Worm (Caenorhabditis elegans) whole organism, L4 larva: Measurements from ENCODE around the gene F54D12.10.

Experiments
- F26F4.8 ChIP-seq: fragments of 200-800 bp; sonication (Bioruptor generic); conservative IDR thresholded peaks from 2 replicates; pipeline ENCODE4 v1.3.6; 2022; ENCODE audit warnings: missing genetic modification characterization, missing compliant biosample characterization
- ces-1 ChIP-seq: fragments of 150-350 bp; sonication (generic microtip); optimal IDR thresholded peaks from 4 replicates; lab custom pipeline; 2014; ENCODE audit warnings: missing biosample characterization, missing genetic modification reagents, missing genetic modification characterization
- duxl-1 ChIP-seq: sonication (generic microtip); optimal IDR thresholded peaks from 2 replicates; lab custom pipeline; 2016; ENCODE audit warnings: mild to moderate bottlenecking, missing genetic modification characterization, moderate library complexity, missing compliant biosample characterization; ENCODE audit not compliant: poor library complexity
- egl-27 ChIP-seq: sonication (generic microtip); optimal IDR thresholded peaks from 3 replicates; lab custom pipeline; 2017; ENCODE audit warnings: missing biosample characterization, missing genetic modification reagents, missing genetic modification characterization
- lim-7 ChIP-seq: fragments of 200-800 bp; sonication (Bioruptor generic); IDR thresholded peaks from 2 replicates; pipeline ENCODE4 v1.3.6; 2022; ENCODE audit warnings: missing genetic modification characterization, missing compliant biosample characterization
- lin-13 ChIP-seq: fragments of 150-350 bp; optimal IDR thresholded peaks from 2 replicates; lab custom pipeline; 2014; ENCODE audit warnings: missing biosample characterization, missing genetic modification reagents, missing genetic modification characterization
- lir-3 ChIP-seq: sonication (generic microtip); optimal IDR thresholded peaks from 2 replicates; lab custom pipeline; 2016; ENCODE audit warnings: mild to moderate bottlenecking, missing genetic modification characterization, missing compliant biosample characterization
- mdt-29 ChIP-seq: fragments of 200-800 bp; sonication (Bioruptor generic); IDR thresholded peaks from 2 replicates; pipeline ENCODE4 v1.3.6; 2022; ENCODE audit warnings: missing genetic modification reagents, missing genetic modification characterization, missing compliant biosample characterization
- nhr-11 ChIP-seq: fragments of 150-350 bp; optimal IDR thresholded peaks from 2 replicates; lab custom pipeline; 2014; ENCODE audit warnings: missing biosample characterization, missing genetic modification characterization
- nhr-25 ChIP-seq: sonication (generic microtip); optimal IDR thresholded peaks from 2 replicates; lab custom pipeline; 2017; ENCODE audit warnings: missing genetic modification characterization, mild to moderate bottlenecking, missing compliant biosample characterization, antibody characterized with exemption, moderate library complexity, borderline replicate concordance; ENCODE audit not compliant: insufficient read depth
- nhr-28 ChIP-seq: fragments of 150-350 bp; optimal IDR thresholded peaks from 2 replicates; lab custom pipeline; 2014; ENCODE audit warnings: missing biosample characterization, missing genetic modification characterization
- nhr-41 ChIP-seq: fragments of 200-800 bp; sonication (Bioruptor generic); IDR thresholded peaks from 2 replicates; pipeline ENCODE4 v1.3.6; 2022; ENCODE audit warnings: missing genetic modification reagents, missing genetic modification characterization, missing compliant biosample characterization
- pha-4 ChIP-seq, 2 experiments: fragments of 150-350 bp in 1 of 2; fragments of 200-800 bp in 1 of 2; sonication (Bioruptor generic) in 1 of 2; IDR thresholded peaks in 1 of 2; optimal IDR thresholded peaks in 1 of 2; 2 replicates each; pipeline versions ENCODE4 v1.3.6 to Lab custom; 2014 to 2022; ENCODE audit warnings: missing genetic modification characterization in 2 of 2, missing genetic modification reagents in 2 of 2, missing biosample characterization in 1 of 2, missing compliant biosample characterization in 1 of 2
- skn-1 ChIP-seq: fragments of 150-350 bp; optimal IDR thresholded peaks from 2 replicates; lab custom pipeline; 2014; ENCODE audit warnings: missing biosample characterization, missing genetic modification characterization

- TF ChIP-seq lim-7 (GFP tag; lab: Robert Waterston, UW) (no peak), duxl-1 (no peak), pha-4 (GFP tag; IDR thresholded peaks at IDR 0.05; lab: Robert Waterston, UW) (no peak), pha-4 (tag; optimal IDR thresholded peaks at IDR 0.05; lab: Kevin White, UChicago) (no peak), F26F4.8 (GFP tag; lab: Robert Waterston, UW) (no peak), ces-1 (GFP tag; lab: Kevin White, UChicago) (no peak), skn-1 (no peak), mdt-29 (GFP tag; lab: Robert Waterston, UW) (no peak), nhr-28 (tag; lab: Kevin White, UChicago) (peak; percentile 83), nhr-41 (GFP tag; lab: Robert Waterston, UW) (no peak), nhr-11 (tag; lab: Kevin White, UChicago) (no peak), nhr-25 (tag; lab: Kevin White, UChicago) (no peak), lir-3 (tag; lab: Kevin White, UChicago) (no peak), egl-27 (tag; lab: Kevin White, UChicago) (no peak), lin-13 (no peak)
These were observed 8.3 kb upstream of the F54D12.10 start, which contains the start of gene aat-7 for ce11 chrII:1386478-1386877.
